Fruit fly (Drosophila melanogaster) whole organism, embryonic: ENCODE data around the gene Obp99c.

Source experiments
- CG10209 ChIP-seq: fragments of 200-800 bp; sonication (Bioruptor generic); optimal IDR thresholded peaks from 3 replicates; lab custom pipeline; 2017; ENCODE audit warnings: missing biosample characterization, mild to moderate bottlenecking, missing genetic modification characterization, missing genetic modification reagents
- CG1024 ChIP-seq: fragments of 200-800 bp; sonication (Bioruptor generic); IDR thresholded peaks from 2 replicates; pipeline ENCODE4 v1.3.6; 2022; ENCODE audit warnings: missing biosample characterization, missing genetic modification characterization
- CG10431 ChIP-seq: fragments of 200-800 bp; sonication (Bioruptor generic); optimal IDR thresholded peaks from 3 replicates; lab custom pipeline; 2018; ENCODE audit warnings: missing biosample characterization, mild to moderate bottlenecking, missing genetic modification characterization
- CG10565 ChIP-seq: fragments of 200-800 bp; sonication (Bioruptor generic); optimal IDR thresholded peaks from 3 replicates; lab custom pipeline; 2016; ENCODE audit warnings: missing biosample characterization, mild to moderate bottlenecking, missing genetic modification characterization
- CG11093 ChIP-seq: fragments of 200-800 bp; sonication (Bioruptor generic); IDR thresholded peaks from 3 replicates; pipeline ENCODE4 v1.3.6; 2022; ENCODE audit warnings: missing biosample characterization, missing genetic modification characterization
- CG11456 ChIP-seq: fragments of 200-800 bp; sonication (Bioruptor generic); IDR thresholded peaks from 3 replicates; pipeline ENCODE4 v1.3.6; 2022; ENCODE audit warnings: missing biosample characterization, missing genetic modification characterization
- CG11560 ChIP-seq: fragments of 200-800 bp; sonication (Bioruptor generic); IDR thresholded peaks from 3 replicates; pipeline ENCODE4 v1.3.6; 2022; ENCODE audit warnings: missing biosample characterization, missing genetic modification characterization
- CG12236 ChIP-seq: fragments of 200-800 bp; sonication (Bioruptor generic); optimal IDR thresholded peaks from 2 replicates; lab custom pipeline; 2016; ENCODE audit warnings: missing biosample characterization, missing genetic modification characterization
- CG1233 ChIP-seq: fragments of 200-800 bp; sonication (Bioruptor generic); optimal IDR thresholded peaks from 4 replicates; lab custom pipeline; 2018; ENCODE audit warnings: missing biosample characterization, mild to moderate bottlenecking, missing genetic modification characterization
- CG14667 ChIP-seq: fragments of 200-800 bp; sonication (Bioruptor generic); IDR thresholded peaks from 2 replicates; pipeline ENCODE4 v1.3.6; 2022; ENCODE audit warnings: missing biosample characterization, missing genetic modification characterization
- CG15073 ChIP-seq: fragments of 200-800 bp; sonication (Bioruptor generic); optimal IDR thresholded peaks from 2 replicates; lab custom pipeline; 2016; ENCODE audit warnings: missing biosample characterization, missing genetic modification characterization
- CG17385 ChIP-seq: fragments of 200-800 bp; sonication (Bioruptor generic); optimal IDR thresholded peaks from 3 replicates; lab custom pipeline; 2018; ENCODE audit warnings: missing biosample characterization, mild to moderate bottlenecking, missing genetic modification characterization
- CG2875 ChIP-seq: fragments of 200-800 bp; sonication (Bioruptor generic); optimal IDR thresholded peaks from 2 replicates; lab custom pipeline; 2017; ENCODE audit warnings: missing biosample characterization, mild to moderate bottlenecking, missing genetic modification characterization, missing genetic modification reagents
- CG3407 ChIP-seq: fragments of 200-800 bp; sonication (Bioruptor generic); optimal IDR thresholded peaks from 2 replicates; lab custom pipeline; 2018; ENCODE audit warnings: missing biosample characterization, mild to moderate bottlenecking, missing genetic modification characterization
- CG3838 ChIP-seq: fragments of 200-800 bp; sonication (Bioruptor generic); optimal IDR thresholded peaks from 3 replicates; lab custom pipeline; 2016; ENCODE audit warnings: missing biosample characterization, missing genetic modification characterization
- CG4282 ChIP-seq: fragments of 200-800 bp; sonication (Bioruptor generic); optimal IDR thresholded peaks from 2 replicates; lab custom pipeline; 2016; ENCODE audit warnings: missing biosample characterization, missing genetic modification characterization
- CG4404 ChIP-seq: fragments of 200-800 bp; sonication (Bioruptor generic); IDR thresholded peaks from 2 replicates; pipeline ENCODE4 v1.3.6; 2022; ENCODE audit warnings: missing biosample characterization, missing genetic modification characterization
- CG7271 ChIP-seq: fragments of 200-800 bp; sonication (Bioruptor generic); optimal IDR thresholded peaks from 2 replicates; lab custom pipeline; 2018; ENCODE audit warnings: missing biosample characterization, mild to moderate bottlenecking, missing genetic modification characterization, moderate library complexity
- CG7372 ChIP-seq: fragments of 200-800 bp; sonication (Bioruptor generic); IDR thresholded peaks from 2 replicates; pipeline ENCODE4 v1.3.6; 2022; ENCODE audit warnings: missing biosample characterization, missing genetic modification characterization
- CG8359 ChIP-seq: fragments of 200-800 bp; sonication (Bioruptor generic); optimal IDR thresholded peaks from 2 replicates; lab custom pipeline; 2017; ENCODE audit warnings: missing biosample characterization, mild to moderate bottlenecking, missing genetic modification characterization, borderline replicate concordance
- Chrac-16 ChIP-seq: fragments of 200-800 bp; sonication (Bioruptor generic); optimal IDR thresholded peaks from 3 replicates; lab custom pipeline; 2016; ENCODE audit warnings: missing biosample characterization, missing genetic modification characterization
- Dref ChIP-seq: fragments of 200-800 bp; sonication (Bioruptor generic); IDR thresholded peaks from 2 replicates; pipeline ENCODE4 v1.3.6; 2022; ENCODE audit warnings: missing biosample characterization, missing genetic modification characterization
- HHEX ChIP-seq: fragments of 200-800 bp; sonication (Bioruptor generic); optimal IDR thresholded peaks from 3 replicates; lab custom pipeline; 2017; ENCODE audit warnings: missing biosample characterization, mild to moderate bottlenecking, missing genetic modification characterization, missing genetic modification reagents
- Hr3 ChIP-seq: fragments of 200-800 bp; sonication (Bioruptor generic); optimal IDR thresholded peaks from 3 replicates; lab custom pipeline; 2016; ENCODE audit warnings: missing biosample characterization, missing genetic modification characterization
- Hr51 ChIP-seq, 2 experiments: fragments of 200-800 bp; sonication (Bioruptor generic); optimal IDR thresholded peaks; 2 replicates in 1 of 2; 3 replicates in 1 of 2; lab custom pipeline; 2016 to 2018; ENCODE audit warnings: missing biosample characterization in 2 of 2, missing genetic modification characterization in 2 of 2, mild to moderate bottlenecking in 1 of 2, moderate library complexity in 1 of 2
- Hsf ChIP-seq: fragments of 200-800 bp; sonication (Bioruptor generic); optimal IDR thresholded peaks from 3 replicates; lab custom pipeline; 2016; ENCODE audit warnings: missing biosample characterization, missing genetic modification characterization
- Kr ChIP-seq: fragments of 200-800 bp; sonication (Bioruptor generic); optimal IDR thresholded peaks from 2 replicates; lab custom pipeline; 2017; ENCODE audit warnings: missing biosample characterization, mild to moderate bottlenecking, missing genetic modification characterization
- Oaz ChIP-seq: fragments of 200-800 bp; sonication (Bioruptor generic); IDR thresholded peaks from 2 replicates; pipeline ENCODE4 v1.3.6; 2022; ENCODE audit warnings: missing biosample characterization, missing genetic modification characterization
- Spps ChIP-seq: fragments of 200-800 bp; sonication (Bioruptor generic); optimal IDR thresholded peaks from 2 replicates; lab custom pipeline; 2018; ENCODE audit warnings: missing biosample characterization, mild to moderate bottlenecking, missing genetic modification characterization
- Sry-β ChIP-seq: fragments of 200-800 bp; sonication (Bioruptor generic); optimal IDR thresholded peaks from 2 replicates; lab custom pipeline; 2018; ENCODE audit warnings: missing biosample characterization, mild to moderate bottlenecking, missing genetic modification characterization, moderate library complexity
- TFAM ChIP-seq: fragments of 200-800 bp; sonication (Bioruptor generic); optimal IDR thresholded peaks from 2 replicates; lab custom pipeline; 2017; ENCODE audit warnings: missing biosample characterization, missing genetic modification characterization, inconsistent platforms
- Vsx1 ChIP-seq: fragments of 200-800 bp; sonication (Bioruptor generic); optimal IDR thresholded peaks from 2 replicates; lab custom pipeline; 2017; ENCODE audit warnings: missing biosample characterization, mild to moderate bottlenecking, missing genetic modification characterization, missing genetic modification reagents
- bsh ChIP-seq, 2 experiments: fragments of 200-800 bp; sonication (Bioruptor generic); optimal IDR thresholded peaks; 2 replicates each; lab custom pipeline; 2017 to 2018; ENCODE audit warnings: mild to moderate bottlenecking in 2 of 2, missing biosample characterization in 2 of 2, missing genetic modification characterization in 2 of 2, moderate library complexity in 1 of 2
- cad ChIP-seq: fragments of >200 bp; optimal IDR thresholded peaks from 2 replicates; lab custom pipeline; 2017; ENCODE audit warnings: missing biosample characterization, missing genetic modification characterization
- chn ChIP-seq: fragments of 200-800 bp; sonication (Bioruptor generic); optimal IDR thresholded peaks from 2 replicates; lab custom pipeline; 2016; ENCODE audit warnings: missing biosample characterization, missing genetic modification characterization
- eve ChIP-seq, 2 experiments: fragments of >200 bp; optimal IDR thresholded peaks; 2 replicates each; lab custom pipeline; 2017; ENCODE audit warnings: missing biosample characterization in 2 of 2, missing genetic modification characterization in 2 of 2
- fd3F ChIP-seq: fragments of 200-800 bp; sonication (Bioruptor generic); optimal IDR thresholded peaks from 2 replicates; lab custom pipeline; 2018; ENCODE audit warnings: missing biosample characterization, mild to moderate bottlenecking, missing genetic modification characterization, moderate library complexity
- fru ChIP-seq: fragments of >200 bp; optimal IDR thresholded peaks from 2 replicates; lab custom pipeline; 2017
- fu2 ChIP-seq: fragments of 200-800 bp; sonication (Bioruptor generic); optimal IDR thresholded peaks from 2 replicates; lab custom pipeline; 2016; ENCODE audit warnings: missing biosample characterization, missing genetic modification characterization
- gcm ChIP-seq: fragments of 200-800 bp; sonication (Bioruptor generic); optimal IDR thresholded peaks from 2 replicates; lab custom pipeline; 2019; ENCODE audit warnings: missing biosample characterization, mild to moderate bottlenecking, missing genetic modification characterization, moderate library complexity
- gfzf ChIP-seq: fragments of 200-800 bp; sonication (Bioruptor generic); optimal IDR thresholded peaks from 2 replicates; lab custom pipeline; 2016; ENCODE audit warnings: missing biosample characterization, mild to moderate bottlenecking, missing genetic modification characterization, moderate library complexity
- mirr ChIP-seq: fragments of 200-800 bp; sonication (Bioruptor generic); optimal IDR thresholded peaks from 3 replicates; lab custom pipeline; 2018; ENCODE audit warnings: missing biosample characterization, mild to moderate bottlenecking, missing genetic modification characterization
- otp ChIP-seq: fragments of 200-800 bp; sonication (Bioruptor generic); IDR thresholded peaks from 3 replicates; pipeline ENCODE4, ENCODE4 v1.3.6; 2022; ENCODE audit warnings: missing biosample characterization, missing genetic modification characterization
- pho ChIP-seq: fragments of 200-800 bp; sonication (Bioruptor generic); optimal IDR thresholded peaks from 2 replicates; lab custom pipeline; 2016; ENCODE audit warnings: missing biosample characterization, missing genetic modification characterization
- pita ChIP-seq: fragments of 200-800 bp; sonication (Bioruptor generic); optimal IDR thresholded peaks from 2 replicates; lab custom pipeline; 2017; ENCODE audit warnings: missing biosample characterization, mild to moderate bottlenecking, missing genetic modification characterization
- pum ChIP-seq: fragments of 200-800 bp; sonication (Bioruptor generic); optimal IDR thresholded peaks from 2 replicates; lab custom pipeline; 2016; ENCODE audit warnings: missing biosample characterization, missing genetic modification characterization
- ro ChIP-seq: fragments of 200-800 bp; sonication (Bioruptor generic); IDR thresholded peaks from 2 replicates; pipeline ENCODE4 v1.3.6; 2022; ENCODE audit warnings: missing biosample characterization, missing genetic modification characterization
- sisA ChIP-seq: fragments of 200-800 bp; sonication (Bioruptor generic); IDR thresholded peaks from 2 replicates; pipeline ENCODE4 v1.3.6; 2022; ENCODE audit warnings: missing biosample characterization, missing genetic modification characterization
- slbo ChIP-seq: fragments of 200-800 bp; sonication (Bioruptor generic); IDR thresholded peaks from 2 replicates; pipeline ENCODE4 v1.3.6; 2022; ENCODE audit warnings: missing biosample characterization, missing genetic modification characterization
- tll ChIP-seq, 2 experiments: fragments of 200-800 bp in 1 of 2; fragments of >200 bp in 1 of 2; sonication (Bioruptor generic) in 1 of 2; optimal IDR thresholded peaks; 2 replicates each; lab custom pipeline; 2017 to 2019; ENCODE audit warnings: missing biosample characterization in 2 of 2, missing genetic modification characterization in 2 of 2, mild to moderate bottlenecking in 1 of 2, moderate library complexity in 1 of 2
- tup ChIP-seq: fragments of 200-800 bp; sonication (Bioruptor generic); optimal IDR thresholded peaks from 2 replicates; lab custom pipeline; 2016; ENCODE audit warnings: missing biosample characterization, mild to moderate bottlenecking, missing genetic modification characterization, moderate library complexity

Obp99c gene

DNA sequence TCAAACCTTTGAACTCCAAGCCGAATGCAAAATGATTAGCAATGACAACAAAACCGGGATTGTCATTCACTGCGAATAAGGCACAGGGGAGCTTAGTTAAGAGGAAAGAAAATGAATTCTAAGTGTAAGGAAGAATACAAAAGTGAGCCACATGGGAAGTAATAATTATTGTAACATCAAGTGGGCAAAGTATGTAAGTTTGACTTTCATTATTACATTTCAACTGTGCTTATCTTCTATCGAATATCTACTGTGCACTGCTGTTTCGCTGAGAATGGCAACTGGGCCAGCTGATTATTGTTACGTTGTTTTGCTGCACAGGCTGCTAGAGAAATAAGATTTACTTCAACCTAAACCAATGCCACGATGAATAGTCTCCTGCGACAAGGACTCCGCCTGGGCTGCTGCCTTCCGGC lies 47.6 kb upstream of the Obp99c start, which contains the start of the genes CG7601 and CIA30 (continued):
- TF ChIP-seq fu2 (GFP tag; lab: Kevin White, UChicago) (peak; percentile 98), Oaz (GFP tag; lab: Robert Waterston, UW) (peak; percentile 100), CG17385 (GFP tag; lab: Kevin White, UChicago) (peak; percentile 91), CG11456 (GFP tag; lab: Robert Waterston, UW) (peak; percentile 100), HHEX (peak; percentile 98), CG1024 (GFP tag; lab: Robert Waterston, UW) (peak; percentile 99), fd3F (GFP tag; lab: Kevin White, UChicago) (peak; percentile 96), CG11093 (GFP tag; lab: Robert Waterston, UW) (peak; percentile 100), bsh (GFP tag; optimal IDR thresholded peaks at IDR 0.05; lab: Kevin White, UChicago) (peak; percentile 91 to 96), CG15073 (peak; percentile 88), sisA (GFP tag; lab: Robert Waterston, UW) (peak; percentile 100), pum (peak; percentile 99), CG10565 (peak; percentile 96), chn (peak; percentile 97), Spps (peak; percentile 96), CG1233 (GFP tag; lab: Kevin White, UChicago) (peak; percentile 99), CG3838 (GFP tag; lab: Kevin White, UChicago) (peak; percentile 92), Hr51 (GFP tag; optimal IDR thresholded peaks at IDR 0.05; lab: Kevin White, UChicago) (peak; percentile 95 to 98), CG8359 (peak; percentile 89), CG3407 (GFP tag; lab: Kevin White, UChicago) (peak; percentile 93), tll (GFP tag; optimal IDR thresholded peaks at IDR 0.05; lab: Kevin White, UChicago) (peak; percentile 7 to 41), CG14667 (GFP tag; lab: Robert Waterston, UW) (peak; percentile 100), gfzf (GFP tag; lab: Kevin White, UChicago) (peak; percentile 40), CG7372 (peak; percentile 100), CG10209 (GFP tag; lab: Kevin White, UChicago) (peak; percentile 97), Sry-β (GFP tag; lab: Kevin White, UChicago) (peak; percentile 56), Chrac-16 (GFP tag; lab: Kevin White, UChicago) (peak; percentile 98), slbo (GFP tag; lab: Robert Waterston, UW) (peak; percentile 100), Kr (peak; percentile 47), pita (no peak), CG7271 (tag; lab: Kevin White, UChicago) (peak; percentile 96), pho (GFP tag; lab: Kevin White, UChicago) (peak; percentile 98), CG11560 (tag; lab: Robert Waterston, UW) (peak; percentile 97), CG4282 (GFP tag; lab: Kevin White, UChicago) (peak; percentile 95), CG2875 (GFP tag; lab: Kevin White, UChicago) (peak; percentile 92), Hsf (GFP tag; lab: Kevin White, UChicago) (peak; percentile 99), mirr (peak; percentile 99), eve (GFP tag; optimal IDR thresholded peaks at IDR 0.05; lab: Kevin White, UChicago) (peak in 1 of 2 experiments; percentile 91), fru (lab: Kevin White, UChicago) (no peak), Hr3 (GFP tag; lab: Kevin White, UChicago) (peak; percentile 97), TFAM (peak; percentile 84), tup (peak; percentile 97), CG4404 (GFP tag; lab: Robert Waterston, UW) (peak; percentile 100), otp (peak; percentile 100), cad (no peak), ro (GFP tag; lab: Robert Waterston, UW) (peak; percentile 100), Vsx1 (GFP tag; lab: Kevin White, UChicago) (peak; percentile 92), Dref (peak; percentile 61), CG12236 (GFP tag; lab: Kevin White, UChicago) (peak; percentile 96), CG10431 (no peak), gcm (GFP tag; lab: Kevin White, UChicago) (no peak)
